5 fruit fly cellular contexts compared by ENCODE assay signal in genomic region chrX:16286083-16286666, dm6.
TF ChIP-seq lines count a peak whose summit lies in the region.

UQCR-14 (plus strand) TSS chrX:16286288.

- TF ChIP-seq CTCF in whole organism, embryonic (GFP tag; optimal IDR thresholded peaks at IDR 0.05; lab: Kevin White, UChicago) = peak; percentile 8

TF ChIP-seq in whole organism, adult, 20 proteins besides CTCF, POLR2A, EP300 and RAD21 (continues in another document):
- TF ChIP-seq kay (GFP tag; lab: Kevin White, UChicago; ENCODE audit: borderline replicate concordance) = no peak
- peak; percentile 52 for TF ChIP-seq CG14711 (tag; optimal IDR thresholded peaks at IDR 0.05; lab: Kevin White, UChicago)
- no peak for TF ChIP-seq tj (GFP tag; optimal IDR thresholded peaks at IDR 0.05; lab: Kevin White, UChicago)
- TF ChIP-seq Mnt (GFP tag; optimal IDR thresholded peaks at IDR 0.05; lab: Kevin White, UChicago) = peak; percentile 57
- TF ChIP-seq ovo (GFP tag; optimal IDR thresholded peaks at IDR 0.05; lab: Kevin White, UChicago) = no peak
- TF ChIP-seq CG7045 (GFP tag; optimal IDR thresholded peaks at IDR 0.05; lab: Kevin White, UChicago) = no peak
- peak; percentile 53 for TF ChIP-seq CG1620 (GFP tag; optimal IDR thresholded peaks at IDR 0.05; lab: Kevin White, UChicago)
- no peak for TF ChIP-seq Clk (GFP tag; optimal IDR thresholded peaks at IDR 0.05; lab: Kevin White, UChicago)
- TF ChIP-seq bab1 (GFP tag; optimal IDR thresholded peaks at IDR 0.05; lab: Kevin White, UChicago) = peak; percentile 66
- peak; percentile 24 for TF ChIP-seq CG11617 (GFP tag; optimal IDR thresholded peaks at IDR 0.05; lab: Kevin White, UChicago)
- no peak for TF ChIP-seq cnc (optimal IDR thresholded peaks at IDR 0.05; lab: Kevin White, UChicago)
- peak; percentile 25 for TF ChIP-seq cic (GFP tag; optimal IDR thresholded peaks at IDR 0.05; lab: Kevin White, UChicago)
- TF ChIP-seq CG7101 (tag; optimal IDR thresholded peaks at IDR 0.05; lab: Kevin White, UChicago) = peak; percentile 65
- TF ChIP-seq CG33017 (tag; optimal IDR thresholded peaks at IDR 0.05; lab: Kevin White, UChicago) = peak; percentile 47
- no peak for TF ChIP-seq CG5204 (GFP tag; optimal IDR thresholded peaks at IDR 0.05; lab: Kevin White, UChicago)
- no peak for TF ChIP-seq CG12768 (GFP tag; optimal IDR thresholded peaks at IDR 0.05; lab: Kevin White, UChicago)
- peak; percentile 47 for TF ChIP-seq pad (GFP tag; optimal IDR thresholded peaks at IDR 0.05; lab: Kevin White, UChicago)
- TF ChIP-seq Hr96 (GFP tag; optimal IDR thresholded peaks at IDR 0.05; lab: Kevin White, UChicago) = no peak
- TF ChIP-seq toe (GFP tag; optimal IDR thresholded peaks at IDR 0.05; lab: Kevin White, UChicago) = peak; percentile 20

TF ChIP-seq in whole organism, embryonic, 481 proteins besides CTCF, POLR2A, EP300 and RAD21 (continues in another document):
- peak; percentile 12 for TF ChIP-seq CG18764 (GFP tag; optimal IDR thresholded peaks at IDR 0.05; lab: Kevin White, UChicago)
- TF ChIP-seq CG1602 (GFP tag; optimal IDR thresholded peaks at IDR 0.05; lab: Kevin White, UChicago) = no peak
- TF ChIP-seq CG2199 (GFP tag; IDR thresholded peaks at IDR 0.05; lab: Robert Waterston, UW) = peak; percentile 21; the same call in 1 of the 3 replicates
- TF ChIP-seq prd (optimal IDR thresholded peaks at IDR 0.05; lab: Kevin White, UChicago) = no peak
- TF ChIP-seq prd (GFP tag; IDR thresholded peaks at IDR 0.05; lab: Robert Waterston, UW) = no peak
- no peak for TF ChIP-seq CG7839 (tag; optimal IDR thresholded peaks at IDR 0.05; lab: Kevin White, UChicago)
- no peak for TF ChIP-seq z (GFP tag; IDR thresholded peaks at IDR 0.05; lab: Robert Waterston, UW)
- TF ChIP-seq CG6791 (GFP tag; IDR thresholded peaks at IDR 0.05; lab: Robert Waterston, UW; ENCODE audit: partially characterized antibody) = peak; percentile 99
- no peak for TF ChIP-seq CG6683 (GFP tag; optimal IDR thresholded peaks at IDR 0.05; lab: Kevin White, UChicago)
- TF ChIP-seq slbo (GFP tag; IDR thresholded peaks at IDR 0.05; lab: Robert Waterston, UW) = peak; percentile 45; the same call in 1 of the 2 replicates
- no peak for TF ChIP-seq salm (tag; optimal IDR thresholded peaks at IDR 0.05; lab: Kevin White, UChicago)
- no peak for TF ChIP-seq sens-2 (GFP tag; IDR thresholded peaks at IDR 0.05; lab: Robert Waterston, UW)
- peak; percentile 30; the same call in 1 of the 2 replicates for TF ChIP-seq CG32767 (GFP tag; IDR thresholded peaks at IDR 0.05; lab: Robert Waterston, UW)
- no peak for TF ChIP-seq H15 (GFP tag; IDR thresholded peaks at IDR 0.05; lab: Robert Waterston, UW)
- TF ChIP-seq CG4854 (GFP tag; optimal IDR thresholded peaks at IDR 0.05; lab: Kevin White, UChicago) = peak; percentile 38
- peak; percentile 2 for TF ChIP-seq ems (GFP tag; optimal IDR thresholded peaks at IDR 0.05; lab: Kevin White, UChicago)
- TF ChIP-seq sna (GFP tag; IDR thresholded peaks at IDR 0.05; lab: Robert Waterston, UW; ENCODE audit: partially characterized antibody) = peak; percentile 92
- peak; percentile 98 for TF ChIP-seq CG42726 (GFP tag; IDR thresholded peaks at IDR 0.05; lab: Robert Waterston, UW; ENCODE audit: partially characterized antibody)

TF ChIP-seq in whole organism, prepupa, 60 proteins besides CTCF, POLR2A, EP300 and RAD21 (continues in another document):
- TF ChIP-seq Hr39 (GFP tag; optimal IDR thresholded peaks at IDR 0.05; lab: Kevin White, UChicago) = no peak
- TF ChIP-seq vri (GFP tag; optimal IDR thresholded peaks at IDR 0.05; lab: Kevin White, UChicago) = peak; percentile 43
- TF ChIP-seq Sox102F (GFP tag; optimal IDR thresholded peaks at IDR 0.05; lab: Kevin White, UChicago) = peak; percentile 10
- no peak for TF ChIP-seq Smox (GFP tag; optimal IDR thresholded peaks at IDR 0.05; lab: Kevin White, UChicago)
- no peak for TF ChIP-seq fkh (GFP tag; optimal IDR thresholded peaks at IDR 0.05; lab: Kevin White, UChicago)
- TF ChIP-seq salr (GFP tag; optimal IDR thresholded peaks at IDR 0.05; lab: Kevin White, UChicago) = no peak
- peak; percentile 46 for TF ChIP-seq esn (GFP tag; optimal IDR thresholded peaks at IDR 0.05; lab: Kevin White, UChicago)
- TF ChIP-seq svp (GFP tag; lab: Kevin White, UChicago) = no peak
- no peak for TF ChIP-seq CG4318 (GFP tag; optimal IDR thresholded peaks at IDR 0.05; lab: Kevin White, UChicago)
- TF ChIP-seq Sox14 (GFP tag; optimal IDR thresholded peaks at IDR 0.05; lab: Kevin White, UChicago) = peak; percentile 12
- peak; percentile 8 for TF ChIP-seq cyc (GFP tag; optimal IDR thresholded peaks at IDR 0.05; lab: Kevin White, UChicago)
- TF ChIP-seq Eip78C (GFP tag; lab: Kevin White, UChicago) = peak; percentile 74
- TF ChIP-seq CG10631 (GFP tag; optimal IDR thresholded peaks at IDR 0.05; lab: Kevin White, UChicago) = peak; percentile 6
- TF ChIP-seq topi (GFP tag; optimal IDR thresholded peaks at IDR 0.05; lab: Kevin White, UChicago) = peak; percentile 43
- TF ChIP-seq achi (GFP tag; optimal IDR thresholded peaks at IDR 0.05; lab: Kevin White, UChicago) = peak; percentile 19
- peak; percentile 12 for TF ChIP-seq CG1621 (tag; optimal IDR thresholded peaks at IDR 0.05; lab: Kevin White, UChicago)
- peak; percentile 34 for TF ChIP-seq dsx (GFP tag; optimal IDR thresholded peaks at IDR 0.05; lab: Kevin White, UChicago; ENCODE audit: poor library complexity, severe bottlenecking)
- peak; percentile 19 for TF ChIP-seq CG31627 (GFP tag; optimal IDR thresholded peaks at IDR 0.05; lab: Kevin White, UChicago)
- TF ChIP-seq Lpt (GFP tag; optimal IDR thresholded peaks at IDR 0.05; lab: Kevin White, UChicago) = no peak
- TF ChIP-seq CG11294 (GFP tag; IDR thresholded peaks at IDR 0.05; lab: Robert Waterston, UW) = no peak

TF ChIP-seq in whole organism, pupa, 21 proteins besides CTCF, POLR2A, EP300 and RAD21:
- TF ChIP-seq CG15710 (tag; optimal IDR thresholded peaks at IDR 0.05; lab: Kevin White, UChicago) = no peak
- TF ChIP-seq Ets98B (GFP tag; IDR thresholded peaks at IDR 0.05; lab: Robert Waterston, UW) = 0 out of 2 replicates have a peak, but pooled peaks have one; percentile 9

TF ChIP-seq in whole organism, wandering third instar larva, 38 proteins besides CTCF, POLR2A, EP300 and RAD21:
- TF ChIP-seq Hr78 (GFP tag; optimal IDR thresholded peaks at IDR 0.05; lab: Kevin White, UChicago) (no peak), sage (GFP tag; optimal IDR thresholded peaks at IDR 0.05; lab: Kevin White, UChicago) (no peak), Mio (GFP tag; optimal IDR thresholded peaks at IDR 0.05; lab: Kevin White, UChicago) (no peak), foxo (GFP tag; optimal IDR thresholded peaks at IDR 0.05; lab: Kevin White, UChicago) (peak in 1 of 2 experiments; percentile 42), rgr (GFP tag; optimal IDR thresholded peaks at IDR 0.05; lab: Kevin White, UChicago) (peak; percentile 58), Hr83 (GFP tag; optimal IDR thresholded peaks at IDR 0.05; lab: Kevin White, UChicago; ENCODE audit: poor library complexity, severe bottlenecking) (peak; percentile 70), dsf (GFP tag; optimal IDR thresholded peaks at IDR 0.05; lab: Kevin White, UChicago; ENCODE audit: borderline replicate concordance) (peak; percentile 15), Rel (GFP tag; optimal IDR thresholded peaks at IDR 0.05; lab: Kevin White, UChicago) (no peak), Rel (tag; optimal IDR thresholded peaks at IDR 0.05; lab: Kevin White, UChicago) (peak; percentile 18), sv (GFP tag; optimal IDR thresholded peaks at IDR 0.05; lab: Kevin White, UChicago) (no peak), GATAd (GFP tag; optimal IDR thresholded peaks at IDR 0.05; lab: Kevin White, UChicago) (no peak), usp (GFP tag; optimal IDR thresholded peaks at IDR 0.05; lab: Kevin White, UChicago) (no peak), psq (GFP tag; optimal IDR thresholded peaks at IDR 0.05; lab: Kevin White, UChicago) (no peak), brk (GFP tag; optimal IDR thresholded peaks at IDR 0.05; lab: Kevin White, UChicago) (no peak), ey (GFP tag; optimal IDR thresholded peaks at IDR 0.05; lab: Kevin White, UChicago) (no peak), lola (GFP tag; optimal IDR thresholded peaks at IDR 0.05; lab: Kevin White, UChicago) (no peak), OdsH (GFP tag; optimal IDR thresholded peaks at IDR 0.05; lab: Kevin White, UChicago) (no peak), Jra (GFP tag; optimal IDR thresholded peaks at IDR 0.05; lab: Kevin White, UChicago) (peak; percentile 55), jim (GFP tag; optimal IDR thresholded peaks at IDR 0.05; lab: Kevin White, UChicago) (no peak), dmrt93B (GFP tag; optimal IDR thresholded peaks at IDR 0.05; lab: Kevin White, UChicago) (no peak), dl (GFP tag; optimal IDR thresholded peaks at IDR 0.05; lab: Kevin White, UChicago; ENCODE audit: insufficient read depth in 1 of 2, partially characterized antibody in 2 of 2) (no peak), Dfd (GFP tag; optimal IDR thresholded peaks at IDR 0.05; lab: Kevin White, UChicago) (no peak), h (GFP tag; optimal IDR thresholded peaks at IDR 0.05; lab: Kevin White, UChicago) (peak; percentile 53), Myc (optimal IDR thresholded peaks at IDR 0.05; lab: Kevin White, UChicago) (no peak), CG9705 (GFP tag; optimal IDR thresholded peaks at IDR 0.05; lab: Kevin White, UChicago) (no peak), tai (GFP tag; optimal IDR thresholded peaks at IDR 0.05; lab: Kevin White, UChicago) (peak; percentile 59), Vsx2 (GFP tag; optimal IDR thresholded peaks at IDR 0.05; lab: Kevin White, UChicago; ENCODE audit: partially characterized antibody) (no peak), Abd-B (GFP tag; optimal IDR thresholded peaks at IDR 0.05; lab: Kevin White, UChicago) (no peak), woc (GFP tag; optimal IDR thresholded peaks at IDR 0.05; lab: Kevin White, UChicago) (peak; percentile 27), CG32264 (GFP tag; optimal IDR thresholded peaks at IDR 0.05; lab: Kevin White, UChicago) (no peak), CrebA (GFP tag; optimal IDR thresholded peaks at IDR 0.05; lab: Kevin White, UChicago; ENCODE audit: borderline replicate concordance) (no peak), N (GFP tag; optimal IDR thresholded peaks at IDR 0.05; lab: Kevin White, UChicago) (no peak), br (GFP tag; optimal IDR thresholded peaks at IDR 0.05; lab: Kevin White, UChicago) (peak; percentile 25), Hnf4 (GFP tag; optimal IDR thresholded peaks at IDR 0.05; lab: Kevin White, UChicago) (peak; percentile 49), HLH106 (tag; optimal IDR thresholded peaks at IDR 0.05; lab: Kevin White, UChicago) (peak; percentile 24), pan (optimal IDR thresholded peaks at IDR 0.05; lab: Kevin White, UChicago) (no peak), Dif (GFP tag; optimal IDR thresholded peaks at IDR 0.05; lab: Kevin White, UChicago; ENCODE audit: partially characterized antibody) (no peak), fru (GFP tag; optimal IDR thresholded peaks at IDR 0.05; lab: Kevin White, UChicago) (no peak), Sp1 (GFP tag; optimal IDR thresholded peaks at IDR 0.05; lab: Kevin White, UChicago) (peak; percentile 26)
